Worm (Caenorhabditis elegans) whole organism, late embryonic: ENCODE measurements around the gene pks-1.

ENCODE experiments used
- fkh-10 ChIP-seq: fragments of 150-350 bp; optimal IDR thresholded peaks from 2 replicates; lab custom pipeline; 2014; ENCODE audit warnings: missing biosample characterization, missing genetic modification reagents, missing genetic modification characterization
- pha-4 ChIP-seq: fragments of 150-350 bp; optimal IDR thresholded peaks from 2 replicates; lab custom pipeline; 2018; ENCODE audit warnings: missing biosample characterization, missing genetic modification reagents, missing genetic modification characterization
- rnt-1 ChIP-seq: sonication (generic microtip); optimal IDR thresholded peaks from 2 replicates; lab custom pipeline; 2016; ENCODE audit warnings: missing genetic modification characterization, missing compliant biosample characterization

ce11 chrX:5374742-5375141, 38.9 kb upstream of the pks-1 start, which contains the start of gene sek-4:
- no peak for TF ChIP-seq fkh-10 (GFP tag; lab: Kevin White, UChicago)
- TF ChIP-seq rnt-1 (tag; lab: Kevin White, UChicago), result no peak
- TF ChIP-seq pha-4, result no peak
